Fruit fly (Drosophila melanogaster) whole organism, embryonic: ENCODE results near the gene Ldaf1.
A peak's percentile ranks its signal among the peaks of the same experiment; 100 is the strongest.

ENCODE experiments used
- Abd-B ChIP-seq: fragments of 200-800 bp; sonication (Bioruptor generic); optimal IDR thresholded peaks from 2 replicates; lab custom pipeline; 2018; ENCODE audit warnings: missing biosample characterization, mild to moderate bottlenecking, missing genetic modification characterization, moderate library complexity
- Atf3 ChIP-seq: fragments of 200-800 bp; sonication (Bioruptor generic); optimal IDR thresholded peaks from 3 replicates; lab custom pipeline; 2016; ENCODE audit warnings: missing biosample characterization, missing genetic modification characterization
- B-H1 ChIP-seq: fragments of 200-800 bp; sonication (Bioruptor generic); IDR thresholded peaks from 3 replicates; pipeline ENCODE4 v1.3.6; 2022; ENCODE audit warnings: missing biosample characterization, missing genetic modification characterization
- Bgb ChIP-seq: fragments of 200-800 bp; sonication (Bioruptor generic); IDR thresholded peaks from 2 replicates; pipeline ENCODE4 v1.3.6; 2022; ENCODE audit warnings: missing biosample characterization, missing genetic modification characterization; ENCODE audit not compliant: partially characterized antibody
- Bteb2 ChIP-seq: fragments of 200-800 bp; sonication (Bioruptor generic); optimal IDR thresholded peaks from 2 replicates; lab custom pipeline; 2016; ENCODE audit warnings: missing biosample characterization, missing genetic modification characterization
- CG10147 ChIP-seq: fragments of 200-800 bp; sonication (Bioruptor generic); optimal IDR thresholded peaks from 2 replicates; lab custom pipeline; 2019; ENCODE audit warnings: missing biosample characterization, mild to moderate bottlenecking, missing genetic modification characterization, moderate library complexity
- CG13624 ChIP-seq: fragments of 200-800 bp; sonication (Bioruptor generic); optimal IDR thresholded peaks from 2 replicates; lab custom pipeline; 2016; ENCODE audit warnings: missing biosample characterization, missing genetic modification characterization
- CG13894 ChIP-seq: fragments of 200-800 bp; sonication (Bioruptor generic); optimal IDR thresholded peaks from 3 replicates; lab custom pipeline; 2018; ENCODE audit warnings: missing biosample characterization, mild to moderate bottlenecking, missing genetic modification characterization, moderate library complexity
- CG14667 ChIP-seq: fragments of 200-800 bp; sonication (Bioruptor generic); IDR thresholded peaks from 2 replicates; pipeline ENCODE4 v1.3.6; 2022; ENCODE audit warnings: missing biosample characterization, missing genetic modification characterization
- CG15269 ChIP-seq: fragments of 200-800 bp; sonication (Bioruptor generic); optimal IDR thresholded peaks from 2 replicates; lab custom pipeline; 2018; ENCODE audit warnings: missing biosample characterization, mild to moderate bottlenecking, missing genetic modification characterization, moderate library complexity
- CG18764 ChIP-seq: fragments of 200-800 bp; sonication (Bioruptor generic); optimal IDR thresholded peaks from 3 replicates; lab custom pipeline; 2016; ENCODE audit warnings: missing biosample characterization, missing genetic modification characterization
- CG2678 ChIP-seq: fragments of 200-800 bp; sonication (Bioruptor generic); optimal IDR thresholded peaks from 3 replicates; lab custom pipeline; 2019; ENCODE audit warnings: missing biosample characterization, mild to moderate bottlenecking, missing genetic modification characterization, moderate library complexity
- CG32772 ChIP-seq: fragments of 200-800 bp; sonication (Bioruptor generic); IDR thresholded peaks from 2 replicates; pipeline ENCODE4 v1.3.6; 2022; ENCODE audit warnings: missing biosample characterization, missing genetic modification characterization
- CG8281 ChIP-seq: fragments of 200-800 bp; sonication (Bioruptor generic); optimal IDR thresholded peaks from 2 replicates; lab custom pipeline; 2018; ENCODE audit warnings: missing biosample characterization, mild to moderate bottlenecking, missing genetic modification characterization, moderate library complexity
- CG8924 ChIP-seq: fragments of 200-800 bp; optimal IDR thresholded peaks from 3 replicates; lab custom pipeline; 2019; ENCODE audit warnings: missing biosample characterization, mild to moderate bottlenecking, missing genetic modification characterization, moderate library complexity
- CG9215 ChIP-seq: fragments of 200-800 bp; sonication (Bioruptor generic); IDR thresholded peaks from 2 replicates; pipeline ENCODE4 v1.3.6; 2022; ENCODE audit warnings: missing biosample characterization, missing genetic modification characterization
- CrebB ChIP-seq: fragments of 200-800 bp; sonication (Bioruptor generic); optimal IDR thresholded peaks from 3 replicates; lab custom pipeline; 2018; ENCODE audit warnings: missing biosample characterization, mild to moderate bottlenecking, missing genetic modification characterization
- Dip2 ChIP-seq: fragments of 200-800 bp; sonication (Bioruptor generic); IDR thresholded peaks from 2 replicates; pipeline ENCODE4 v1.3.6; 2022; ENCODE audit warnings: missing biosample characterization, missing genetic modification characterization
- Doc3 ChIP-seq: fragments of 200-800 bp; sonication (Bioruptor generic); IDR thresholded peaks from 3 replicates; pipeline ENCODE4 v1.3.6; 2022; ENCODE audit warnings: missing biosample characterization, missing genetic modification characterization; ENCODE audit not compliant: partially characterized antibody
- Dref ChIP-seq: fragments of 200-800 bp; sonication (Bioruptor generic); IDR thresholded peaks from 2 replicates; pipeline ENCODE4 v1.3.6; 2022; ENCODE audit warnings: missing biosample characterization, missing genetic modification characterization
- E2f2 ChIP-seq: fragments of 200-800 bp; sonication (Bioruptor generic); IDR thresholded peaks from 2 replicates; pipeline ENCODE4 v1.3.6; 2022; ENCODE audit warnings: missing biosample characterization, missing genetic modification characterization
- Hr51 ChIP-seq, 2 experiments: fragments of 200-800 bp; sonication (Bioruptor generic); optimal IDR thresholded peaks; 2 replicates in 1 of 2; 3 replicates in 1 of 2; lab custom pipeline; 2016 to 2018; ENCODE audit warnings: missing biosample characterization in 2 of 2, missing genetic modification characterization in 2 of 2, mild to moderate bottlenecking in 1 of 2, moderate library complexity in 1 of 2
- Lpt ChIP-seq: fragments of >200 bp; optimal IDR thresholded peaks from 2 replicates; lab custom pipeline; 2018; ENCODE audit warnings: missing biosample characterization, missing genetic modification characterization
- MESR4 ChIP-seq: fragments of 200-800 bp; sonication (Bioruptor generic); optimal IDR thresholded peaks from 2 replicates; lab custom pipeline; 2018; ENCODE audit warnings: missing biosample characterization, mild to moderate bottlenecking, missing genetic modification characterization, moderate library complexity
- Med ChIP-seq: fragments of 200-800 bp; sonication (Bioruptor generic); peaks from one replicate; lab custom pipeline; 2016; ENCODE audit warnings: missing biosample characterization, missing genetic modification characterization, mild to moderate bottlenecking, inconsistent platforms, moderate library complexity
- Mes4 ChIP-seq: fragments of 200-800 bp; sonication (Bioruptor generic); optimal IDR thresholded peaks from 2 replicates; lab custom pipeline; 2016; ENCODE audit warnings: missing biosample characterization, missing genetic modification characterization
- Nf-YC ChIP-seq: fragments of 200-800 bp; optimal IDR thresholded peaks from 3 replicates; lab custom pipeline; 2019; ENCODE audit warnings: missing biosample characterization, mild to moderate bottlenecking, missing genetic modification characterization, moderate library complexity
- NfI ChIP-seq: fragments of 200-800 bp; sonication (Bioruptor generic); optimal IDR thresholded peaks from 3 replicates; lab custom pipeline; 2018; ENCODE audit warnings: missing biosample characterization, mild to moderate bottlenecking, missing genetic modification characterization, moderate library complexity
- Ravus ChIP-seq: fragments of 200-800 bp; sonication (Bioruptor generic); IDR thresholded peaks from 2 replicates; pipeline ENCODE4 v1.3.6; 2022; ENCODE audit warnings: missing biosample characterization, missing genetic modification characterization
- Spps ChIP-seq: fragments of 200-800 bp; sonication (Bioruptor generic); optimal IDR thresholded peaks from 2 replicates; lab custom pipeline; 2018; ENCODE audit warnings: missing biosample characterization, mild to moderate bottlenecking, missing genetic modification characterization
- Sry-β ChIP-seq: fragments of 200-800 bp; sonication (Bioruptor generic); optimal IDR thresholded peaks from 2 replicates; lab custom pipeline; 2018; ENCODE audit warnings: missing biosample characterization, mild to moderate bottlenecking, missing genetic modification characterization, moderate library complexity
- ab ChIP-seq: fragments of 200-800 bp; sonication (Bioruptor generic); optimal IDR thresholded peaks from 2 replicates; lab custom pipeline; 2016; ENCODE audit warnings: missing biosample characterization, missing genetic modification characterization
- ap ChIP-seq: fragments of 200-800 bp; sonication (Bioruptor generic); IDR thresholded peaks from 2 replicates; pipeline ENCODE4 v1.3.6; 2022; ENCODE audit warnings: missing biosample characterization, missing genetic modification characterization
- ase ChIP-seq: fragments of 200-800 bp; sonication (Bioruptor generic); IDR thresholded peaks from 3 replicates; pipeline ENCODE4 v1.3.6; 2022; ENCODE audit warnings: missing biosample characterization, missing genetic modification characterization
- cas ChIP-seq: fragments of 200-800 bp; sonication (Bioruptor generic); IDR thresholded peaks from 2 replicates; pipeline ENCODE4 v1.3.6; 2022; ENCODE audit warnings: missing biosample characterization, missing genetic modification characterization
- corto ChIP-seq: fragments of 200-800 bp; sonication (Bioruptor generic); optimal IDR thresholded peaks from 2 replicates; lab custom pipeline; 2016; ENCODE audit warnings: missing biosample characterization, mild to moderate bottlenecking, missing genetic modification characterization, moderate library complexity
- grau ChIP-seq: fragments of 200-800 bp; optimal IDR thresholded peaks from 3 replicates; lab custom pipeline; 2019; ENCODE audit warnings: missing biosample characterization, mild to moderate bottlenecking, missing genetic modification characterization, moderate library complexity
- hb ChIP-seq: fragments of 200-800 bp; sonication (Bioruptor generic); IDR thresholded peaks from 3 replicates; pipeline ENCODE4 v1.3.6; 2022; ENCODE audit warnings: missing biosample characterization, missing genetic modification characterization; ENCODE audit not compliant: partially characterized antibody
- mirr ChIP-seq: fragments of 200-800 bp; sonication (Bioruptor generic); optimal IDR thresholded peaks from 3 replicates; lab custom pipeline; 2018; ENCODE audit warnings: missing biosample characterization, mild to moderate bottlenecking, missing genetic modification characterization
- pnt ChIP-seq: fragments of 200-800 bp; sonication (Bioruptor generic); optimal IDR thresholded peaks from 3 replicates; lab custom pipeline; 2016; ENCODE audit warnings: missing biosample characterization, missing genetic modification characterization
- psq ChIP-seq: fragments of 200-800 bp; sonication (Bioruptor generic); optimal IDR thresholded peaks from 2 replicates; lab custom pipeline; 2017; ENCODE audit warnings: missing biosample characterization, missing genetic modification characterization
- salm ChIP-seq: fragments of 200-800 bp; sonication (Bioruptor generic); optimal IDR thresholded peaks from 2 replicates; lab custom pipeline; 2018; ENCODE audit warnings: missing biosample characterization, mild to moderate bottlenecking, missing genetic modification characterization
- sc ChIP-seq, 3 experiments: fragments of >200 bp in 2 of 3; fragments of 200-800 bp in 1 of 3; sonication (Bioruptor generic) in 1 of 3; optimal IDR thresholded peaks; 2 replicates in 2 of 3; 3 replicates in 1 of 3; lab custom pipeline; 2017; ENCODE audit warnings: mild to moderate bottlenecking in 1 of 3, missing biosample characterization in 1 of 3, missing genetic modification characterization in 1 of 3, missing genetic modification reagents in 1 of 3
- shn ChIP-seq: fragments of 200-800 bp; sonication (Bioruptor generic); optimal IDR thresholded peaks from 3 replicates; lab custom pipeline; 2016; ENCODE audit warnings: missing biosample characterization, missing genetic modification characterization
- sima ChIP-seq: fragments of 200-800 bp; sonication (Bioruptor generic); optimal IDR thresholded peaks from 2 replicates; lab custom pipeline; 2016; ENCODE audit warnings: missing biosample characterization, missing genetic modification characterization
- sisA ChIP-seq: fragments of 200-800 bp; sonication (Bioruptor generic); IDR thresholded peaks from 2 replicates; pipeline ENCODE4 v1.3.6; 2022; ENCODE audit warnings: missing biosample characterization, missing genetic modification characterization
- so ChIP-seq: fragments of 200-800 bp; sonication (Bioruptor generic); IDR thresholded peaks from 3 replicates; pipeline ENCODE4 v1.3.6; 2022; ENCODE audit warnings: missing biosample characterization, missing genetic modification characterization
- sr ChIP-seq: fragments of 200-800 bp; sonication (Bioruptor generic); IDR thresholded peaks from 3 replicates; pipeline ENCODE4 v1.3.6; 2022; ENCODE audit warnings: missing biosample characterization, missing genetic modification characterization
- toy ChIP-seq: fragments of 200-800 bp; sonication (Bioruptor generic); IDR thresholded peaks from 2 replicates; pipeline ENCODE4 v1.3.6; 2022; ENCODE audit warnings: missing biosample characterization, missing genetic modification characterization

Gene Ldaf1

DNA sequence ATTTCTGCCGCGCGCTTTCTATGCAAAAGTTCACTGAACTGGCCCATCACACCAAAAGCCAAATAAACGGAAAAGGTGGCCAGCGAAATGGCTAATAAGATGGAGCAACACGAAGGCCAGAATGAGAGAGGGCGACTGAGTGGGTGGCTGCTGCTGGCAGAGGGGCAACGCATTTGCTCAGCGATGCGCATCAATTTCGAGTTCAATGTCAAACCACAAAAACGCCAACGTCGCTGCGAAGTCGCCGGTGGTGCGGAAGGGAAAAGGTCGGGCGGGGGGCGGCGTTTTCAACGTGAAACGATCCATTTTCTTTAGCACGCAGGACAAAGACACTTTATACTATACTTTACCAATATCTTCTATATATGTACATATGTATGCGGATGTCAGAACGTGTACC is 47.9 kb upstream of the Ldaf1 start (continued):
- TF ChIP-seq NfI (GFP tag; lab: Kevin White, UChicago) (no peak), Bteb2 (GFP tag; lab: Kevin White, UChicago) (no peak), hb (no peak), CG15269 (tag; lab: Kevin White, UChicago) (no peak), sr (GFP tag; lab: Robert Waterston, UW) (peak; percentile 69), Med (GFP tag; lab: Kevin White, UChicago) (peak; percentile 47), Doc3 (GFP tag; lab: Robert Waterston, UW) (no peak), CG18764 (GFP tag; lab: Kevin White, UChicago) (no peak), pnt (no peak), Ravus (GFP tag; lab: Robert Waterston, UW) (no peak), MESR4 (GFP tag; lab: Kevin White, UChicago) (no peak), Nf-YC (tag; lab: Kevin White, UChicago) (no peak), CG13894 (tag; lab: Kevin White, UChicago) (no peak), CG8924 (tag; lab: Kevin White, UChicago) (no peak), CG32772 (GFP tag; lab: Robert Waterston, UW) (0 out of 2 replicates have a peak, but pooled peaks have one; percentile 10)

- TF ChIP-seq mirr (GFP tag; lab: Kevin White, UChicago) = no peak
- TF ChIP-seq B-H1 = no peak; the same call in 2 of the 3 replicates
- TF ChIP-seq salm (tag; lab: Kevin White, UChicago) = no peak
- TF ChIP-seq Lpt (GFP tag; lab: Kevin White, UChicago) = no peak
- TF ChIP-seq Mes4 (GFP tag; lab: Kevin White, UChicago) = no peak
- no peak for TF ChIP-seq Spps (tag; lab: Kevin White, UChicago)
- no peak for TF ChIP-seq Sry-β (GFP tag; lab: Kevin White, UChicago)
- TF ChIP-seq CG9215 (GFP tag; lab: Robert Waterston, UW) = peak; percentile 31; the same call in 1 of the 2 replicates
- TF ChIP-seq CG2678 = peak; percentile 78
- no peak for TF ChIP-seq Abd-B (GFP tag; lab: Kevin White, UChicago)
- no peak for TF ChIP-seq CG14667
- TF ChIP-seq Dip2 (GFP tag; lab: Robert Waterston, UW) = no peak
- TF ChIP-seq CrebB (tag; lab: Kevin White, UChicago) = peak; percentile 8
- peak; percentile 3 for TF ChIP-seq CG10147 (GFP tag; lab: Kevin White, UChicago)
- TF ChIP-seq toy (GFP tag; lab: Robert Waterston, UW) = peak; percentile 55; the same call in 1 of the 2 replicates
- TF ChIP-seq ase = no peak
- TF ChIP-seq sisA = no peak
- TF ChIP-seq CG13624 (GFP tag; lab: Kevin White, UChicago) = peak; percentile 32
- no peak for TF ChIP-seq ab (GFP tag; lab: Kevin White, UChicago)
- peak; percentile 19; the same call in 1 of the 2 replicates for TF ChIP-seq E2f2 (GFP tag; lab: Robert Waterston, UW)
- TF ChIP-seq sc (optimal IDR thresholded peaks at IDR 0.05; lab: Kevin White, UChicago) = no peak
- no peak for TF ChIP-seq sc (GFP tag; optimal IDR thresholded peaks at IDR 0.05; lab: Kevin White, UChicago)
- TF ChIP-seq ap (GFP tag; lab: Robert Waterston, UW) = 0 out of 2 replicates have a peak, but pooled peaks have one; percentile 7
- TF ChIP-seq so (GFP tag; lab: Robert Waterston, UW) = no peak
- TF ChIP-seq cas (GFP tag; lab: Robert Waterston, UW) = no peak
- no peak for TF ChIP-seq CG8281 (tag; lab: Kevin White, UChicago)
- no peak for TF ChIP-seq Dref (GFP tag; lab: Robert Waterston, UW)
- TF ChIP-seq Bgb (GFP tag; lab: Robert Waterston, UW) = no peak
- no peak for TF ChIP-seq sr (GFP tag; lab: Robert Waterston, UW)
- TF ChIP-seq grau (tag; lab: Kevin White, UChicago) = peak; percentile 62
- TF ChIP-seq psq (GFP tag; lab: Kevin White, UChicago) = no peak
- TF ChIP-seq Atf3 (GFP tag; lab: Kevin White, UChicago) = no peak
- peak; percentile 10 to 52 for TF ChIP-seq Hr51 (GFP tag; optimal IDR thresholded peaks at IDR 0.05; lab: Kevin White, UChicago)
- no peak for TF ChIP-seq corto (GFP tag; lab: Kevin White, UChicago)
- no peak for TF ChIP-seq shn (GFP tag; lab: Kevin White, UChicago)
- TF ChIP-seq sima (GFP tag; lab: Kevin White, UChicago) = no peak
Measured at dm6 chrX:1948508-1949065, 46.9 kb upstream of the Ldaf1 start.
